Worm (Caenorhabditis elegans): ENCODE data around the gene ZK666.14.

- TF ChIP-seq him-1 (tag; optimal IDR thresholded peaks at IDR 0.05) (no peak), dao-5 (tag; optimal IDR thresholded peaks at IDR 0.05) (no peak)
Observed at ce11 chrII:10481824-10482556, 12.6 kb upstream of the ZK666.14 start, which contains the start of the genes clec-60 and ZK666.11.

All from whole organism, L4/young adult.